Fruit fly (Drosophila melanogaster) whole organism, prepupa: ENCODE results near the gene Pex12.

ENCODE experiments used
- Blimp-1 ChIP-seq: fragments of 200-800 bp; sonication (Bioruptor generic); optimal IDR thresholded peaks from 3 replicates; lab custom pipeline; 2017; ENCODE audit warnings: missing biosample characterization, missing genetic modification characterization, mild to moderate bottlenecking, moderate library complexity, missing genetic modification reagents
- CG11762 ChIP-seq: fragments of 200-800 bp; sonication (Bioruptor generic); optimal IDR thresholded peaks from 3 replicates; lab custom pipeline; 2016; ENCODE audit warnings: missing biosample characterization, missing genetic modification characterization; ENCODE audit not compliant: insufficient read depth
- CG15336 ChIP-seq: fragments of 200-800 bp; sonication (Bioruptor generic); IDR thresholded peaks from 2 replicates; pipeline ENCODE4 v1.3.6; 2022; ENCODE audit warnings: missing biosample characterization, missing genetic modification characterization
- CG1621 ChIP-seq: fragments of 200-800 bp; sonication (Bioruptor generic); optimal IDR thresholded peaks from 3 replicates; lab custom pipeline; 2018; ENCODE audit warnings: missing biosample characterization, mild to moderate bottlenecking, missing genetic modification characterization
- CG16779 ChIP-seq: fragments of 200-800 bp; sonication (Bioruptor generic); optimal IDR thresholded peaks from 3 replicates; lab custom pipeline; 2017; ENCODE audit warnings: missing biosample characterization, mild to moderate bottlenecking, missing genetic modification characterization
- CG3032 ChIP-seq: fragments of 200-800 bp; optimal IDR thresholded peaks from 2 replicates; lab custom pipeline; 2019; ENCODE audit warnings: missing biosample characterization, mild to moderate bottlenecking, missing genetic modification characterization, moderate library complexity
- CG31627 ChIP-seq: fragments of 200-800 bp; sonication (Bioruptor generic); optimal IDR thresholded peaks from 3 replicates; lab custom pipeline; 2016; ENCODE audit warnings: missing biosample characterization, missing genetic modification characterization
- CG34406 ChIP-seq: fragments of 200-800 bp; sonication (Bioruptor generic); optimal IDR thresholded peaks from 3 replicates; lab custom pipeline; 2016; ENCODE audit warnings: missing biosample characterization, missing genetic modification characterization
- CG3919 ChIP-seq: fragments of 200-800 bp; sonication (Bioruptor generic); optimal IDR thresholded peaks from 3 replicates; lab custom pipeline; 2016; ENCODE audit warnings: missing biosample characterization, missing genetic modification characterization
- CG4318 ChIP-seq: fragments of 200-800 bp; sonication (Bioruptor generic); optimal IDR thresholded peaks from 3 replicates; lab custom pipeline; 2017; ENCODE audit warnings: missing biosample characterization, mild to moderate bottlenecking, missing genetic modification characterization
- CG6163 ChIP-seq: fragments of 200-800 bp; sonication (Bioruptor generic); IDR thresholded peaks from 3 replicates; pipeline ENCODE4 v1.3.6; 2022; ENCODE audit warnings: missing biosample characterization, missing genetic modification characterization
- CG6276 ChIP-seq: fragments of 200-800 bp; sonication (Bioruptor generic); optimal IDR thresholded peaks from 2 replicates; lab custom pipeline; 2017; ENCODE audit warnings: missing biosample characterization, mild to moderate bottlenecking, missing genetic modification characterization
- CG6792 ChIP-seq: fragments of 200-800 bp; sonication (Bioruptor generic); optimal IDR thresholded peaks from 3 replicates; lab custom pipeline; 2016; ENCODE audit warnings: missing biosample characterization, missing genetic modification characterization
- CG6808 ChIP-seq: fragments of 200-800 bp; sonication (Bioruptor generic); optimal IDR thresholded peaks from 3 replicates; lab custom pipeline; 2017; ENCODE audit warnings: missing biosample characterization, missing genetic modification characterization, mild to moderate bottlenecking, moderate library complexity, missing genetic modification reagents
- CG6854 ChIP-seq: fragments of 200-800 bp; sonication (Bioruptor generic); optimal IDR thresholded peaks from 2 replicates; lab custom pipeline; 2017; ENCODE audit warnings: missing biosample characterization, mild to moderate bottlenecking, missing genetic modification characterization
- CG7368 ChIP-seq: fragments of 200-800 bp; sonication (Bioruptor generic); optimal IDR thresholded peaks from 3 replicates; lab custom pipeline; 2016; ENCODE audit warnings: missing biosample characterization, missing genetic modification characterization
- CG8119 ChIP-seq: fragments of 200-800 bp; sonication (Bioruptor generic); IDR thresholded peaks from 3 replicates; pipeline ENCODE4 v1.3.6; 2022; ENCODE audit warnings: missing biosample characterization, missing genetic modification characterization
- CG8319 ChIP-seq: fragments of 200-800 bp; sonication (Bioruptor generic); optimal IDR thresholded peaks from 3 replicates; lab custom pipeline; 2016; ENCODE audit warnings: missing biosample characterization, missing genetic modification characterization
- CG9139 ChIP-seq: fragments of 200-800 bp; sonication (Bioruptor generic); optimal IDR thresholded peaks from 3 replicates; lab custom pipeline; 2017; ENCODE audit warnings: missing biosample characterization, mild to moderate bottlenecking, missing genetic modification characterization
- Eip78C ChIP-seq: fragments of 200-800 bp; sonication (Bioruptor generic); peaks from one replicate; lab custom pipeline; 2016; ENCODE audit warnings: missing biosample characterization, missing genetic modification characterization
- Eip93F ChIP-seq: fragments of 200-800 bp; sonication (Bioruptor generic); optimal IDR thresholded peaks from 2 replicates; lab custom pipeline; 2016; ENCODE audit warnings: missing biosample characterization, mild to moderate bottlenecking, missing genetic modification characterization
- Ets21C ChIP-seq: fragments of 200-800 bp; sonication (Bioruptor generic); optimal IDR thresholded peaks from 3 replicates; lab custom pipeline; 2016; ENCODE audit warnings: missing biosample characterization, missing genetic modification characterization
- Ets96B ChIP-seq: fragments of 200-800 bp; optimal IDR thresholded peaks from 2 replicates; lab custom pipeline; 2019; ENCODE audit warnings: missing biosample characterization, mild to moderate bottlenecking, missing genetic modification characterization, moderate library complexity
- Gug ChIP-seq: fragments of 200-800 bp; sonication (Bioruptor generic); IDR thresholded peaks from 2 replicates; pipeline ENCODE4 v1.3.6; 2022; ENCODE audit warnings: missing biosample characterization, missing genetic modification characterization
- Hr38 ChIP-seq: sonication (Bioruptor generic); optimal IDR thresholded peaks from 2 replicates; lab custom pipeline; 2016; ENCODE audit warnings: missing biosample characterization, missing genetic modification characterization
- Hr39 ChIP-seq: fragments of 200-800 bp; sonication (Bioruptor generic); optimal IDR thresholded peaks from 2 replicates; lab custom pipeline; 2016; ENCODE audit warnings: missing biosample characterization, missing genetic modification characterization
- OdsH ChIP-seq: fragments of 200-800 bp; sonication (Bioruptor generic); optimal IDR thresholded peaks from 3 replicates; lab custom pipeline; 2016; ENCODE audit warnings: missing biosample characterization, missing genetic modification characterization
- Smox ChIP-seq: fragments of 200-800 bp; sonication (Bioruptor generic); optimal IDR thresholded peaks from 3 replicates; lab custom pipeline; 2016; ENCODE audit warnings: missing biosample characterization, missing genetic modification characterization
- Sox102F ChIP-seq: fragments of 200-800 bp; sonication (Bioruptor generic); optimal IDR thresholded peaks from 2 replicates; lab custom pipeline; 2016; ENCODE audit warnings: missing biosample characterization, mild to moderate bottlenecking, missing genetic modification characterization
- Sox14 ChIP-seq: fragments of 200-800 bp; sonication (Bioruptor generic); optimal IDR thresholded peaks from 3 replicates; lab custom pipeline; 2016; ENCODE audit warnings: missing biosample characterization, missing genetic modification characterization
- Sox15 ChIP-seq: fragments of 200-800 bp; sonication (Bioruptor generic); optimal IDR thresholded peaks from 3 replicates; lab custom pipeline; 2016; ENCODE audit warnings: missing biosample characterization, missing genetic modification characterization
- acj6 ChIP-seq: fragments of 200-800 bp; sonication (Bioruptor generic); optimal IDR thresholded peaks from 3 replicates; lab custom pipeline; 2016; ENCODE audit warnings: missing biosample characterization, missing genetic modification characterization
- cyc ChIP-seq: fragments of 200-800 bp; sonication (Bioruptor generic); optimal IDR thresholded peaks from 3 replicates; lab custom pipeline; 2016; ENCODE audit warnings: missing biosample characterization, missing genetic modification characterization
- dsx ChIP-seq: fragments of 200-800 bp; optimal IDR thresholded peaks from 3 replicates; lab custom pipeline; 2019; ENCODE audit warnings: missing biosample characterization, mild to moderate bottlenecking, missing genetic modification characterization, moderate library complexity; ENCODE audit not compliant: poor library complexity, severe bottlenecking
- eg ChIP-seq: fragments of 200-800 bp; sonication (Bioruptor generic); IDR thresholded peaks from 3 replicates; pipeline ENCODE4 v1.3.6; 2022; ENCODE audit warnings: missing biosample characterization, missing genetic modification characterization
- fd85E ChIP-seq: fragments of 200-800 bp; sonication (Bioruptor generic); optimal IDR thresholded peaks from 3 replicates; lab custom pipeline; 2016; ENCODE audit warnings: missing biosample characterization, missing genetic modification characterization
- fkh ChIP-seq: fragments of 200-800 bp; sonication (Bioruptor generic); optimal IDR thresholded peaks from 3 replicates; lab custom pipeline; 2017; ENCODE audit warnings: missing biosample characterization, mild to moderate bottlenecking, missing genetic modification characterization, moderate library complexity
- pdm3 ChIP-seq: fragments of 200-800 bp; sonication (Bioruptor generic); optimal IDR thresholded peaks from 3 replicates; lab custom pipeline; 2016; ENCODE audit warnings: missing biosample characterization, missing genetic modification characterization
- spab ChIP-seq: fragments of 200-800 bp; sonication (Bioruptor generic); optimal IDR thresholded peaks from 2 replicates; lab custom pipeline; 2017; ENCODE audit warnings: missing biosample characterization, mild to moderate bottlenecking, missing genetic modification characterization, missing genetic modification reagents
- ss ChIP-seq, 2 experiments: fragments of 200-800 bp; sonication (Bioruptor generic); optimal IDR thresholded peaks; 2 replicates in 1 of 2; 3 replicates in 1 of 2; lab custom pipeline; 2017 to 2018; ENCODE audit warnings: mild to moderate bottlenecking in 2 of 2, missing biosample characterization in 2 of 2, missing genetic modification characterization in 2 of 2, moderate library complexity in 1 of 2
- svp ChIP-seq: fragments of 200-800 bp; sonication (Bioruptor generic); peaks from one replicate; lab custom pipeline; 2016; ENCODE audit warnings: missing biosample characterization, missing genetic modification characterization
- topi ChIP-seq: fragments of 200-800 bp; sonication (Bioruptor generic); optimal IDR thresholded peaks from 3 replicates; lab custom pipeline; 2016; ENCODE audit warnings: missing biosample characterization, missing genetic modification characterization

Pex12 gene

dm6 chr2L:837989-838388 lies 22.2 kb downstream of the Pex12 start (continued):
- TF ChIP-seq CG4318 (no peak), topi (GFP tag; lab: Kevin White, UChicago) (no peak), CG8119 (GFP tag; lab: Robert Waterston, UW) (peak; percentile 92), OdsH (no peak), CG15336 (GFP tag; lab: Robert Waterston, UW) (peak; percentile 90), Sox102F (GFP tag; lab: Kevin White, UChicago) (no peak), CG6792 (GFP tag; lab: Kevin White, UChicago) (peak; percentile 50), acj6 (GFP tag; lab: Kevin White, UChicago) (no peak), Gug (GFP tag; lab: Robert Waterston, UW) (peak; percentile 72), pdm3 (peak; percentile 90), CG6276 (GFP tag; lab: Kevin White, UChicago) (peak; percentile 67), CG3032 (tag; lab: Kevin White, UChicago) (peak; percentile 14), fd85E (no peak), Smox (GFP tag; lab: Kevin White, UChicago) (no peak), CG7368 (GFP tag; lab: Kevin White, UChicago) (peak; percentile 54), eg (GFP tag; lab: Robert Waterston, UW) (peak; percentile 93), Eip93F (no peak), Blimp-1 (no peak)

DNA sequence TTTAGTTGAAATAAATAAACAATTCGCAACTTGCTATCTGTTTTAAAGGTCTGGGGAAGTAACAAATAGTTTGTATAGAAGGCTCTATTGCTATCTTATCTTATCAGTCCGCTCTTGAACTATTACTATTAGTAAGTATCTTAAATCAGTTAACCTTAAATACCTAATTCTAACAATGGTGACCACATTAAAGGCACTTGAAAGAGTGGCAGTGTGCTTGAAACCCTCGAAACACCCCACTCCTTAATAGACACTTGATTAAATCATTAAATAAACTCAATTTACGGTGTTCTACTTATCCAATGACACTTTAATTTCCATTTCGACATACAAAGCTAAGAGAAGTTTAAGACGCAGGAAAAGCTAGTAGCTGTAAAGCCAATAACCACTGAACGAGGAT lies 23.0 kb downstream of the Pex12 start:
- TF ChIP-seq Eip78C = peak; percentile 29
- TF ChIP-seq Ets96B (tag; lab: Kevin White, UChicago) = no peak
- no peak for TF ChIP-seq CG11762
- TF ChIP-seq CG6854 (GFP tag; lab: Kevin White, UChicago) = no peak

DNA sequence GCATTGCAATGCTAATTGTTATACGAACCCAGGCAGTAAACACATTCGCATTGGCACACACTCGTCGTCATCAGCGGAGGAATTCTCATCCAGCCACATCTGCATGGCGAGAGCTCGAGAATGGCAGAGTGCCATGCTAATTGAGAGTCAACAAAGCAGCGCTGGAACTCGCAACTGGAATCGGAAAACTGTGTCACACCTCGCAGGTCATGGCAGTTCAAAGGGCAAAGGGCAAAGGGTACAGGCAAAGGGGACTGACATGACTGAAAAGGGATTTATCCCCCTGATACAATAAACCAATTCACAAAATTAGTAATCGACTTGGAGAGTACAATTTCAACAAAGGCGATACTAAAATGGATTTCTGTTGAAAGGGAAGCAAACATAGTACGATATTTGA lies 24.2 kb downstream of the Pex12 start:
- no peak for TF ChIP-seq CG3032 (tag; lab: Kevin White, UChicago)
- no peak for TF ChIP-seq CG8319 (GFP tag; lab: Kevin White, UChicago)
- TF ChIP-seq Sox15 (GFP tag; lab: Kevin White, UChicago) = no peak
- peak; percentile 25 for TF ChIP-seq CG9139
- TF ChIP-seq svp = peak; percentile 82
- no peak for TF ChIP-seq Hr39 (GFP tag; lab: Kevin White, UChicago)
- TF ChIP-seq spab = no peak
- no peak for TF ChIP-seq CG6854 (GFP tag; lab: Kevin White, UChicago)
- TF ChIP-seq CG34406 (GFP tag; lab: Kevin White, UChicago) = no peak
- TF ChIP-seq CG6808 (GFP tag; lab: Kevin White, UChicago) = no peak
- TF ChIP-seq ss (GFP tag; optimal IDR thresholded peaks at IDR 0.05; lab: Kevin White, UChicago) = peak in 1 of 2 experiments; percentile 14

DNA sequence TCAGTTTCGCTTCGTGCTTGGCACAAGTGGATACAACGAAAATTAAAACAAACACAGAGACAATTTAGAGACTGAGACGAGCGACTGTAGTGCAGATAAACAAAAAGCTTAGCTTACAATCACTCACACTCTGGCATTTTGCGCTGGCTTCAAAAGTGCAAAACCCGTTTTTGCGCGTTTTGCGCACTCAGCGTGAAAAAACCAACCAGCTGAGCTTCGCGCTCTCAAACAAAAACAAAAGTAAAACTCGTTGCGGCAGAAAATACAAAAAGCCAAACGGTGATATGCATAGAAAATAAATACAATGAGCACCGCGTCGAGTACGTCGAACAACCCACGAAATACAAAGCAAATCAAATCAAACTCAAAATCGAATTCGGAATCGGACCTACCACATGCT lies 24.9 kb downstream of the Pex12 start:
- TF ChIP-seq CG8119 (GFP tag; lab: Robert Waterston, UW) (peak; percentile 58; the same call in 1 of the 3 replicates), fd85E (no peak), Blimp-1 (peak; percentile 12), CG31627 (GFP tag; lab: Kevin White, UChicago) (no peak), Ets96B (tag; lab: Kevin White, UChicago) (no peak), CG6163 (GFP tag; lab: Robert Waterston, UW) (peak; percentile 19; the same call in 1 of the 3 replicates), eg (GFP tag; lab: Robert Waterston, UW) (peak; percentile 26; the same call in 1 of the 3 replicates), ss (GFP tag; optimal IDR thresholded peaks at IDR 0.05; lab: Kevin White, UChicago) (peak in 1 of 2 experiments; percentile 9), CG6276 (GFP tag; lab: Kevin White, UChicago) (peak; percentile 29), CG16779 (no peak), Eip78C (peak; percentile 49)

DNA sequence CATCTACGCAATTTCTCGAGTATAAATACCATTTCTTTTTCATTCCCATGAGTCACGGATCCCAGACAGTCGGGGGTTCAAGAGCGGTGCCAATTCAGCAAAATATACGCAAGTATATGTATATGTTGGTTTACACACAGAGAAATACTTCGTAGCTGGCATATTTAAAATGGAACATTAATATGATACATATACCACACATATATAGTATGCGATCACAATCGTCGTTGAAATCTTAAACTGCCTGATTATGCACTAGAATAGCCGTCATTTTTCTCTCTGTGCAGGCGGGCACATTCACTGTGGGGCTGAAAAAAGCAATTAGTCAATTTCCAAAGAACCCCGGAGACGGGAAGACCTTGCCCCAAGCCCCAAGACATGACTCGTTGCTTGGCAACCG lies 25.9 kb downstream of the Pex12 start:
- TF ChIP-seq CG1621 (tag; lab: Kevin White, UChicago) (peak; percentile 95), CG3032 (tag; lab: Kevin White, UChicago) (peak; percentile 96), Sox14 (GFP tag; lab: Kevin White, UChicago) (peak; percentile 98), OdsH (peak; percentile 97), CG8119 (GFP tag; lab: Robert Waterston, UW) (peak; percentile 94), CG9139 (peak; percentile 91), CG8319 (GFP tag; lab: Kevin White, UChicago) (peak; percentile 93), CG6792 (GFP tag; lab: Kevin White, UChicago) (peak; percentile 97), fkh (GFP tag; lab: Kevin White, UChicago) (peak; percentile 36), cyc (GFP tag; lab: Kevin White, UChicago) (peak; percentile 96), Hr38 (GFP tag; lab: Kevin White, UChicago) (peak; percentile 60), CG6854 (GFP tag; lab: Kevin White, UChicago) (peak; percentile 92), Blimp-1 (peak; percentile 91), spab (peak; percentile 94), dsx (GFP tag; lab: Kevin White, UChicago) (peak; percentile 93), CG3919 (GFP tag; lab: Kevin White, UChicago) (peak; percentile 96), Eip93F (peak; percentile 96), Ets21C (GFP tag; lab: Kevin White, UChicago) (peak; percentile 95), CG11762 (peak; percentile 91)
